Worm (Caenorhabditis elegans): Measurements from ENCODE around the gene Y43F8C.15.

The Y43F8C.15 gene

ce11 chrV:19697348-19698172 is 12.9 kb downstream of the Y43F8C.15 start, which contains the start of the genes Y43F8C.13 and ani-3:
Gene Y43F8C.13, minus strand, starts transcription at chrV:19697398.
Gene ani-3, plus strand, starts transcription at chrV:19697732.
- no peak for TF ChIP-seq ztf-11 (tag; optimal IDR thresholded peaks at IDR 0.05)
- no peak for TF ChIP-seq snpc-4 (tag; optimal IDR thresholded peaks at IDR 0.05)
- no peak for TF ChIP-seq ztf-4 (tag; optimal IDR thresholded peaks at IDR 0.05)
- no peak for TF ChIP-seq lsy-12 (tag; optimal IDR thresholded peaks at IDR 0.05)
- no peak for TF ChIP-seq ama-1 (optimal IDR thresholded peaks at IDR 0.05)
- no peak for TF ChIP-seq nhr-76 (tag; optimal IDR thresholded peaks at IDR 0.05)
- no peak for TF ChIP-seq aly-2 (tag; optimal IDR thresholded peaks at IDR 0.05)
- peak; percentile 91 for TF ChIP-seq elt-2 (tag; optimal IDR thresholded peaks at IDR 0.05)
- TF ChIP-seq nhr-11 (tag; optimal IDR thresholded peaks at IDR 0.05), result no peak
- no peak for TF ChIP-seq egl-5 (tag; optimal IDR thresholded peaks at IDR 0.05)
- TF ChIP-seq ceh-82 (tag; optimal IDR thresholded peaks at IDR 0.05), result no peak
- TF ChIP-seq elt-1 (tag; optimal IDR thresholded peaks at IDR 0.05), result no peak
- TF ChIP-seq ceh-28 (tag; optimal IDR thresholded peaks at IDR 0.05), result peak; percentile 43
- TF ChIP-seq unc-62 (GFP tag; optimal IDR thresholded peaks at IDR 0.05), result no peak
- peak; percentile 30 for TF ChIP-seq pha-4 (tag; optimal IDR thresholded peaks at IDR 0.05)
- TF ChIP-seq nhr-12 (tag; optimal IDR thresholded peaks at IDR 0.05), result no peak
- no peak for TF ChIP-seq sea-2 (GFP tag; optimal IDR thresholded peaks at IDR 0.05)
- TF ChIP-seq nhr-43 (tag; optimal IDR thresholded peaks at IDR 0.05; ENCODE audit: poor library complexity, severe bottlenecking), result no peak
- no peak for TF ChIP-seq hmg-11 (tag; optimal IDR thresholded peaks at IDR 0.05)
- TF ChIP-seq pqm-1 (tag; optimal IDR thresholded peaks at IDR 0.05), result peak; percentile 81
- TF ChIP-seq nhr-237 (tag; optimal IDR thresholded peaks at IDR 0.05), result no peak

- no peak for TF ChIP-seq ama-1 (optimal IDR thresholded peaks at IDR 0.05)
- peak; percentile 81 for TF ChIP-seq ceh-28 (tag; optimal IDR thresholded peaks at IDR 0.05)
Measured at ce11 chrV:19691954-19692353, 18.5 kb downstream of the Y43F8C.15 start.

ce11 chrV:19691271-19691886 is 19.0 kb downstream of the Y43F8C.15 start:
- TF ChIP-seq ceh-28 (tag; optimal IDR thresholded peaks at IDR 0.05) (peak; percentile 95), nhr-23 (tag; optimal IDR thresholded peaks at IDR 0.05) (no peak)

ce11 chrV:19674543-19674942 is 35.9 kb downstream of the Y43F8C.15 start, which contains the start of gene mrp-7:
Gene mrp-7, plus strand, starts transcription at chrV:19674843.
- TF ChIP-seq elt-2 (tag; optimal IDR thresholded peaks at IDR 0.05) (no peak), ZK546.5 (tag; optimal IDR thresholded peaks at IDR 0.05) (no peak), R02D3.7 (tag; optimal IDR thresholded peaks at IDR 0.05) (no peak), fkh-10 (GFP tag; optimal IDR thresholded peaks at IDR 0.05) (no peak)

- TF ChIP-seq elt-2 (tag; optimal IDR thresholded peaks at IDR 0.05) (peak; percentile 63), mml-1 (tag; optimal IDR thresholded peaks at IDR 0.05) (no peak)
Measured at ce11 chrV:19673298-19673903, 37.0 kb downstream of the Y43F8C.15 start.

ce11 chrV:19672357-19672756 is 38.1 kb downstream of the Y43F8C.15 start:
- TF ChIP-seq skn-1 (tag; optimal IDR thresholded peaks at IDR 0.05), result peak; percentile 95
- no peak for TF ChIP-seq fkh-10 (GFP tag; optimal IDR thresholded peaks at IDR 0.05)
- no peak for TF ChIP-seq ceh-82 (tag; optimal IDR thresholded peaks at IDR 0.05)
- no peak for TF ChIP-seq egl-27 (tag; optimal IDR thresholded peaks at IDR 0.05)
- peak; percentile 55 for TF ChIP-seq pqm-1 (tag; optimal IDR thresholded peaks at IDR 0.05)
- peak; percentile 95 for TF ChIP-seq elt-2 (tag; optimal IDR thresholded peaks at IDR 0.05)

ce11 chrV:19671816-19672215 is 38.6 kb downstream of the Y43F8C.15 start:
- no peak for TF ChIP-seq ama-1 (optimal IDR thresholded peaks at IDR 0.05)
- no peak for TF ChIP-seq aly-2 (tag; optimal IDR thresholded peaks at IDR 0.05)
- TF ChIP-seq snpc-4 (tag; optimal IDR thresholded peaks at IDR 0.05), result no peak
- TF ChIP-seq egl-5 (tag; optimal IDR thresholded peaks at IDR 0.05), result no peak
- no peak for TF ChIP-seq nhr-28 (tag; optimal IDR thresholded peaks at IDR 0.05)
- no peak for TF ChIP-seq nhr-25 (tag; optimal IDR thresholded peaks at IDR 0.05)
- no peak for TF ChIP-seq mdl-1 (tag; optimal IDR thresholded peaks at IDR 0.05)
- no peak for TF ChIP-seq ceh-16 (tag; optimal IDR thresholded peaks at IDR 0.05)
- no peak for TF ChIP-seq nhr-43 (tag; optimal IDR thresholded peaks at IDR 0.05; ENCODE audit: poor library complexity, severe bottlenecking)
- TF ChIP-seq fkh-10 (GFP tag; optimal IDR thresholded peaks at IDR 0.05), result no peak
- no peak for TF ChIP-seq sea-2 (GFP tag; optimal IDR thresholded peaks at IDR 0.05)

All from whole organism, L3 larva.